Worm (Caenorhabditis elegans): ENCODE results near the gene str-74.

DNA sequence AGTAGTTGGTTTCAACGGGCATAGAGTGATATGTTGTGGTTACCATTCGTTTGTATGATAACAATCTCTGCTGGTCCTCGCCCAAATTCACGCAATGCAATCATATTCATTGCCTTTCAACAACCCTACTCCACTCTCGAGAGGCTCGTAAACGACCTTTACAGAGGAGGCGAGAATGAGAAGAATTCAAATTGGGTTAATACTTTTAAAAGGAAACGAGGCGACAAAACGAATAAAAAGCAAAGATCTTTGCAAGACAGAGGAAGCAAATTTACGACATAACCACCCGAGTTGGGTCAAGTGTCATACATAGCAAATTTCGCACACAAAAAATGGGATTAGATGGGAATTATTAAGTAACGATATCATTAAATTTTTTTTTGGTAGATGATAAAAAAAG, 8.4 kb downstream of the str-74 start:
- TF ChIP-seq fkh-10 (GFP tag; optimal IDR thresholded peaks at IDR 0.05) (no peak), ztf-4 (tag; optimal IDR thresholded peaks at IDR 0.05) (no peak), unc-86 (tag; optimal IDR thresholded peaks at IDR 0.05) (no peak), lin-15B (tag; optimal IDR thresholded peaks at IDR 0.05) (no peak), hlh-4 (tag; optimal IDR thresholded peaks at IDR 0.05) (no peak), ceh-90 (tag; optimal IDR thresholded peaks at IDR 0.05) (no peak)
